Worm (Caenorhabditis elegans) whole organism, young adult: ENCODE measurements around the gene vps-26.
A peak's percentile ranks its signal among the peaks of the same experiment; 100 is the strongest.

ENCODE experiments used
- F10E7.11 ChIP-seq: sonication (generic microtip); optimal IDR thresholded peaks from 2 replicates; lab custom pipeline; 2017; ENCODE audit warnings: mild to moderate bottlenecking, missing genetic modification characterization, moderate library complexity, missing compliant biosample characterization
- F33H1.4 ChIP-seq: fragments of 200-800 bp; sonication (Bioruptor generic); IDR thresholded peaks from 2 replicates; pipeline ENCODE4 v1.3.6; 2022; ENCODE audit warnings: missing genetic modification reagents, missing genetic modification characterization, missing compliant biosample characterization
- F55B11.4 ChIP-seq: sonication (generic microtip); optimal IDR thresholded peaks from 2 replicates; lab custom pipeline; 2016; ENCODE audit warnings: missing compliant biosample characterization, missing genetic modification characterization, borderline replicate concordance; ENCODE audit not compliant: insufficient read depth
- F57C9.4 ChIP-seq: sonication (generic microtip); optimal IDR thresholded peaks from 2 replicates; lab custom pipeline; 2017; ENCODE audit warnings: mild to moderate bottlenecking, missing genetic modification characterization, missing compliant biosample characterization
- K12H6.12 ChIP-seq: fragments of 200-800 bp; sonication (Bioruptor generic); optimal IDR thresholded peaks from 2 replicates; lab custom pipeline; 2018; ENCODE audit warnings: mild to moderate bottlenecking, missing genetic modification characterization, missing compliant biosample characterization
- Y53F4B.3 ChIP-seq: fragments of 200-800 bp; sonication (Bioruptor generic); IDR thresholded peaks from 2 replicates; pipeline ENCODE4 v1.3.6; 2022; ENCODE audit warnings: missing genetic modification reagents, missing genetic modification characterization, missing compliant biosample characterization
- Y53G8AR.9 ChIP-seq: fragments of 200-800 bp; sonication (Bioruptor generic); conservative IDR thresholded peaks from 2 replicates; pipeline ENCODE4 v1.3.6; 2022; ENCODE audit warnings: missing genetic modification reagents, missing genetic modification characterization, missing compliant biosample characterization
- Y56A3A.18 ChIP-seq: fragments of 200-800 bp; sonication (Bioruptor generic); IDR thresholded peaks from 2 replicates; pipeline ENCODE4 v1.3.6; 2022; ENCODE audit warnings: missing genetic modification reagents, missing genetic modification characterization, missing compliant biosample characterization
- Y67H2A.10 ChIP-seq: fragments of 200-800 bp; sonication (Bioruptor generic); conservative IDR thresholded peaks from 2 replicates; pipeline ENCODE4 v1.3.6; 2022; ENCODE audit warnings: missing genetic modification reagents, missing genetic modification characterization, missing compliant biosample characterization
- Y79H2A.3 ChIP-seq: fragments of 200-800 bp; sonication (Bioruptor generic); conservative IDR thresholded peaks from 2 replicates; pipeline ENCODE4 v1.3.6; 2022; ENCODE audit warnings: missing genetic modification reagents, missing genetic modification characterization, missing compliant biosample characterization
- akir-1 ChIP-seq: fragments of 200-800 bp; sonication (Bioruptor generic); optimal IDR thresholded peaks from 2 replicates; lab custom pipeline; 2018; ENCODE audit warnings: mild to moderate bottlenecking, missing genetic modification characterization, moderate library complexity, missing compliant biosample characterization
- atf-7 ChIP-seq: sonication (generic microtip); optimal IDR thresholded peaks from 2 replicates; lab custom pipeline; 2017; ENCODE audit warnings: mild to moderate bottlenecking, missing genetic modification characterization, missing compliant biosample characterization
- athp-1 ChIP-seq: sonication (generic microtip); optimal IDR thresholded peaks from 2 replicates; lab custom pipeline; 2017; ENCODE audit warnings: mild to moderate bottlenecking, missing genetic modification characterization, missing compliant biosample characterization
- attf-3 ChIP-seq: fragments of 200-800 bp; sonication (Bioruptor generic); conservative IDR thresholded peaks from 2 replicates; pipeline ENCODE4 v1.3.6; 2022; ENCODE audit warnings: missing genetic modification reagents, missing genetic modification characterization, missing compliant biosample characterization
- ccch-3 ChIP-seq: fragments of 200-800 bp; sonication (Bioruptor generic); optimal IDR thresholded peaks from 2 replicates; lab custom pipeline; 2018; ENCODE audit warnings: mild to moderate bottlenecking, missing genetic modification characterization, missing compliant biosample characterization
- ceh-100 ChIP-seq: fragments of 200-800 bp; sonication (Bioruptor generic); IDR thresholded peaks from 2 replicates; pipeline ENCODE4 v1.3.6; 2022; ENCODE audit warnings: missing genetic modification reagents, missing genetic modification characterization, missing compliant biosample characterization
- ceh-40 ChIP-seq: fragments of 200-800 bp; sonication (Bioruptor generic); IDR thresholded peaks from 2 replicates; pipeline ENCODE4 v1.3.6; 2022; ENCODE audit warnings: missing genetic modification characterization, missing compliant biosample characterization
- egl-18 ChIP-seq: fragments of 200-800 bp; sonication (Bioruptor generic); IDR thresholded peaks from 2 replicates; pipeline ENCODE4 v1.3.6; 2022; ENCODE audit warnings: missing genetic modification reagents, missing genetic modification characterization, missing compliant biosample characterization
- egl-44 ChIP-seq: fragments of 200-800 bp; sonication (Bioruptor generic); IDR thresholded peaks from 2 replicates; pipeline ENCODE4 v1.3.6; 2022; ENCODE audit warnings: missing genetic modification reagents, missing genetic modification characterization, missing compliant biosample characterization
- ekl-4 ChIP-seq: fragments of 200-800 bp; sonication (Bioruptor generic); IDR thresholded peaks from 2 replicates; pipeline ENCODE4 v1.3.6; 2022; ENCODE audit warnings: missing genetic modification reagents, missing genetic modification characterization, missing compliant biosample characterization
- him-1 ChIP-seq: sonication (generic microtip); optimal IDR thresholded peaks from 2 replicates; lab custom pipeline; 2016; ENCODE audit warnings: missing genotype, missing genetic modification reagents, missing genetic modification characterization, missing compliant biosample characterization
- hlh-12 ChIP-seq: sonication (generic microtip); optimal IDR thresholded peaks from 2 replicates; lab custom pipeline; 2016; ENCODE audit warnings: missing genetic modification characterization, missing compliant biosample characterization
- hlh-26 ChIP-seq: fragments of 200-800 bp; sonication (Bioruptor generic); conservative IDR thresholded peaks from 2 replicates; pipeline ENCODE4 v1.3.6; 2022; ENCODE audit warnings: missing genetic modification reagents, missing genetic modification characterization, missing compliant biosample characterization
- hrde-1 ChIP-seq: sonication (generic microtip); optimal IDR thresholded peaks from 2 replicates; lab custom pipeline; 2016; ENCODE audit warnings: missing genetic modification characterization, mild to moderate bottlenecking, missing compliant biosample characterization, moderate library complexity, missing genotype, missing genetic modification reagents, borderline replicate concordance
- lin-35 ChIP-seq, 3 experiments: fragments of 150-350 bp in 2 of 3; sonication (generic microtip) in 1 of 3; optimal IDR thresholded peaks; 2 replicates each; lab custom pipeline; 2014 to 2018; ENCODE audit warnings: missing biosample characterization in 3 of 3, missing genetic modification characterization in 3 of 3, missing genetic modification reagents in 3 of 3
- lin-40 ChIP-seq: sonication (generic microtip); optimal IDR thresholded peaks from 2 replicates; lab custom pipeline; 2016; ENCODE audit warnings: missing genetic modification characterization, mild to moderate bottlenecking, missing compliant biosample characterization, missing genotype, missing genetic modification reagents
- lin-54 ChIP-seq: fragments of 200-800 bp; sonication (Bioruptor generic); optimal IDR thresholded peaks from 2 replicates; lab custom pipeline; 2018; ENCODE audit warnings: mild to moderate bottlenecking, missing genetic modification characterization, missing compliant biosample characterization
- lir-1 ChIP-seq: fragments of 200-800 bp; sonication (Bioruptor generic); conservative IDR thresholded peaks from 2 replicates; pipeline ENCODE4 v1.3.6; 2022; ENCODE audit warnings: missing genetic modification reagents, missing genetic modification characterization, missing compliant biosample characterization
- lsl-1 ChIP-seq: fragments of 200-800 bp; sonication (Bioruptor generic); optimal IDR thresholded peaks from 2 replicates; lab custom pipeline; 2018; ENCODE audit warnings: mild to moderate bottlenecking, missing genetic modification characterization, moderate library complexity, missing compliant biosample characterization
- madf-10 ChIP-seq: sonication (generic microtip); optimal IDR thresholded peaks from 2 replicates; lab custom pipeline; 2016; ENCODE audit warnings: mild to moderate bottlenecking, missing genetic modification characterization, missing compliant biosample characterization
- mes-4 ChIP-seq: sonication (generic microtip); optimal IDR thresholded peaks from 2 replicates; lab custom pipeline; 2016; ENCODE audit warnings: missing genotype, missing genetic modification characterization, missing compliant biosample characterization
- nfya-2 ChIP-seq: fragments of 200-800 bp; sonication (Bioruptor generic); IDR thresholded peaks from 2 replicates; pipeline ENCODE4 v1.3.6; 2022; ENCODE audit warnings: missing genetic modification reagents, missing genetic modification characterization, missing compliant biosample characterization
- nhr-179 ChIP-seq: sonication (generic microtip); optimal IDR thresholded peaks from 2 replicates; lab custom pipeline; 2016; ENCODE audit warnings: mild to moderate bottlenecking, missing genetic modification characterization, missing compliant biosample characterization
- nhr-90 ChIP-seq: sonication (generic microtip); optimal IDR thresholded peaks from 2 replicates; lab custom pipeline; 2016; ENCODE audit warnings: missing genotype, mild to moderate bottlenecking, missing genetic modification characterization, missing compliant biosample characterization
- pha-4 ChIP-seq: fragments of 150-350 bp; sonication (generic microtip); optimal IDR thresholded peaks from 2 replicates; lab custom pipeline; 2014; ENCODE audit warnings: missing biosample characterization, missing genetic modification reagents, missing genetic modification characterization
- sdz-38 ChIP-seq: sonication (generic microtip); optimal IDR thresholded peaks from 2 replicates; lab custom pipeline; 2016; ENCODE audit warnings: missing genotype, missing genetic modification characterization, missing compliant biosample characterization
- snpc-1.1 ChIP-seq: sonication (generic microtip); optimal IDR thresholded peaks from 2 replicates; lab custom pipeline; 2017; ENCODE audit warnings: missing genetic modification characterization, mild to moderate bottlenecking, missing compliant biosample characterization, antibody characterized with exemption, moderate library complexity, missing genotype, missing genetic modification reagents; ENCODE audit not compliant: insufficient read depth
- tlf-1 ChIP-seq: fragments of 200-800 bp; sonication (Bioruptor generic); optimal IDR thresholded peaks from 2 replicates; lab custom pipeline; 2018; ENCODE audit warnings: mild to moderate bottlenecking, missing genetic modification characterization, missing compliant biosample characterization
- unc-130 ChIP-seq: sonication (generic microtip); optimal IDR thresholded peaks from 2 replicates; lab custom pipeline; 2016; ENCODE audit warnings: missing genetic modification reagents, missing genetic modification characterization, missing compliant biosample characterization
- ztf-22 ChIP-seq: fragments of 200-800 bp; sonication (Bioruptor generic); optimal IDR thresholded peaks from 2 replicates; lab custom pipeline; 2018; ENCODE audit warnings: mild to moderate bottlenecking, missing genetic modification characterization, moderate library complexity, missing compliant biosample characterization
- ztf-3 ChIP-seq: fragments of 200-800 bp; sonication (Bioruptor generic); optimal IDR thresholded peaks from 2 replicates; lab custom pipeline; 2018; ENCODE audit warnings: mild to moderate bottlenecking, missing genetic modification characterization, missing compliant biosample characterization

Gene vps-26

ce11 chrIV:9320023-9320422, 21.6 kb downstream of the vps-26 start (continued):
- TF ChIP-seq akir-1 (GFP tag; lab: Kevin White, UChicago) (no peak), F57C9.4 (no peak), nhr-90 (tag; lab: Kevin White, UChicago) (no peak), ztf-3 (GFP tag; lab: Kevin White, UChicago) (no peak), ceh-40 (GFP tag; lab: Robert Waterston, UW) (no peak), Y53F4B.3 (no peak), nfya-2 (GFP tag; lab: Robert Waterston, UW) (no peak), lsl-1 (GFP tag; lab: Kevin White, UChicago) (no peak), mes-4 (tag; lab: Kevin White, UChicago) (no peak), hrde-1 (tag; lab: Kevin White, UChicago) (peak; percentile 81), ztf-22 (GFP tag; lab: Kevin White, UChicago) (no peak), ceh-100 (GFP tag; lab: Robert Waterston, UW) (no peak), egl-18 (GFP tag; lab: Robert Waterston, UW) (no peak), hlh-26 (no peak), lir-1 (no peak), lin-54 (GFP tag; lab: Kevin White, UChicago) (no peak), F10E7.11 (tag; lab: Kevin White, UChicago) (no peak), egl-44 (GFP tag; lab: Robert Waterston, UW) (no peak), atf-7 (no peak), F55B11.4 (no peak), unc-130 (GFP tag; lab: Kevin White, UChicago) (no peak), Y67H2A.10 (GFP tag; lab: Robert Waterston, UW) (no peak), ekl-4 (GFP tag; lab: Robert Waterston, UW) (no peak), K12H6.12 (tag; lab: Kevin White, UChicago) (no peak), nhr-179 (tag; lab: Kevin White, UChicago) (no peak), him-1 (tag; lab: Kevin White, UChicago) (peak; percentile 48), ccch-3 (GFP tag; lab: Kevin White, UChicago) (no peak), tlf-1 (no peak), lin-40 (no peak), athp-1 (tag; lab: Kevin White, UChicago) (no peak), Y56A3A.18 (GFP tag; lab: Robert Waterston, UW) (no peak), snpc-1.1 (tag; lab: Kevin White, UChicago) (peak; percentile 64), hlh-12 (tag; lab: Kevin White, UChicago) (no peak), F33H1.4 (GFP tag; lab: Robert Waterston, UW) (no peak), Y53G8AR.9 (0 out of 2 replicates have a peak, but pooled peaks have one; percentile 45), attf-3 (GFP tag; lab: Robert Waterston, UW) (no peak), Y79H2A.3 (GFP tag; lab: Robert Waterston, UW) (no peak), sdz-38 (tag; lab: Kevin White, UChicago) (no peak), pha-4 (tag; lab: Kevin White, UChicago) (no peak)

ce11 chrIV:9319080-9319479, 22.5 kb downstream of the vps-26 start, which contains the start of the genes F49C12.11 and nemt-1:
TSS of gene F49C12.11 (plus strand) at chrIV:9319380.
TSS of gene nemt-1 (minus strand) at chrIV:9319439.
- TF ChIP-seq lin-35 (GFP tag; optimal IDR thresholded peaks at IDR 0.05; lab: Kevin White, UChicago) (peak in 1 of 3 experiments; percentile 22), madf-10 (tag; lab: Kevin White, UChicago) (no peak)
